Worm (Caenorhabditis elegans): ENCODE results near the gene wrt-10.

DNA sequence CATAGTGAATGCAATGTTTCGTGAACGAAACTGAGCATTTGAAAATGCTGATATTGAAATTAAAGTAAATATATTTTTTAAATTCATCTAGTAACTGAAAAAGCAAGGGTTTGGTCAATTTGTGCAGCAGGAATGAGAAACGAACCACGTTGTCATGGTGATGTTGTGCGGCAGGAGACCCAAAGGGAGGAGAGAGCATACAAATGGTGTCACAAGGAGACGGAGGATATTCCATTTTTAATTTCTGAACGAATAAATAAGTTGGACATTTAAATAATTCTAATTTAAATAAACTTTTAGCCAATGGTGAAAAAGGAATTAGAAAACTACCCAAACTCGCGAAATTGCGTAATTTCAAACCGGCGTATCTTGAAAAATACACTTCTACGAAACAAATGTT is 49.2 kb upstream of the wrt-10 start, which contains the start of gene mks-3:
- TF ChIP-seq fos-1 (tag; optimal IDR thresholded peaks at IDR 0.05), result no peak
- no peak for TF ChIP-seq mep-1 (tag; optimal IDR thresholded peaks at IDR 0.05)
- TF ChIP-seq alr-1 (tag; optimal IDR thresholded peaks at IDR 0.05; ENCODE audit: borderline replicate concordance), result no peak
- TF ChIP-seq lir-3 (tag; optimal IDR thresholded peaks at IDR 0.05; ENCODE audit: poor library complexity), result no peak
